Worm (Caenorhabditis elegans): ENCODE measurements around the gene F33E11.3.

- TF ChIP-seq K11D2.4 (GFP tag; IDR thresholded peaks at IDR 0.05) = no peak
- TF ChIP-seq bed-2 (GFP tag; IDR thresholded peaks at IDR 0.05) = no peak
- no peak for TF ChIP-seq Y95B8A.8 (GFP tag; IDR thresholded peaks at IDR 0.05)
- TF ChIP-seq dpl-1 (GFP tag; optimal IDR thresholded peaks at IDR 0.05) = no peak
- TF ChIP-seq fkh-3 (tag; optimal IDR thresholded peaks at IDR 0.05) = no peak
- TF ChIP-seq madf-10 (tag; optimal IDR thresholded peaks at IDR 0.05) = no peak
- no peak for TF ChIP-seq cebp-2 (GFP tag; IDR thresholded peaks at IDR 0.05)
- TF ChIP-seq athp-1 (tag; optimal IDR thresholded peaks at IDR 0.05) = no peak
- no peak for TF ChIP-seq ama-1 (optimal IDR thresholded peaks at IDR 0.05)
- TF ChIP-seq ama-1 (GFP tag; optimal IDR thresholded peaks at IDR 0.05) = no peak
- TF ChIP-seq let-526 (GFP tag; IDR thresholded peaks at IDR 0.05) = no peak
- TF ChIP-seq repo-1 (tag; optimal IDR thresholded peaks at IDR 0.05) = no peak
- no peak for TF ChIP-seq ztf-3 (GFP tag; optimal IDR thresholded peaks at IDR 0.05)
- no peak for TF ChIP-seq unc-62 (GFP tag; optimal IDR thresholded peaks at IDR 0.05)
These were observed 43.2 kb upstream of the F33E11.3 start for ce11 chrV:347561-348345.
